Fruit fly (Drosophila melanogaster) whole organism, embryonic: ENCODE measurements around the gene CG14015.

Source experiments
- Bdp1 ChIP-seq: fragments of 200-800 bp; sonication (Bioruptor generic); optimal IDR thresholded peaks from 3 replicates; lab custom pipeline; 2016; ENCODE audit warnings: missing biosample characterization, missing genetic modification characterization
- CG10431 ChIP-seq: fragments of 200-800 bp; sonication (Bioruptor generic); optimal IDR thresholded peaks from 3 replicates; lab custom pipeline; 2018; ENCODE audit warnings: missing biosample characterization, mild to moderate bottlenecking, missing genetic modification characterization
- CG11247 ChIP-seq: fragments of 200-800 bp; sonication (Bioruptor generic); IDR thresholded peaks from 2 replicates; pipeline ENCODE4 v1.3.6; 2022; ENCODE audit warnings: missing biosample characterization, missing genetic modification characterization
- CG11504 ChIP-seq: fragments of 200-800 bp; sonication (Bioruptor generic); optimal IDR thresholded peaks from 3 replicates; lab custom pipeline; 2019; ENCODE audit warnings: missing biosample characterization, mild to moderate bottlenecking, missing genetic modification characterization, moderate library complexity
- CG12071 ChIP-seq: fragments of 200-800 bp; sonication (Bioruptor generic); optimal IDR thresholded peaks from 3 replicates; lab custom pipeline; 2018; ENCODE audit warnings: missing biosample characterization, mild to moderate bottlenecking, missing genetic modification characterization
- CG13123 ChIP-seq: fragments of 200-800 bp; sonication (Bioruptor generic); optimal IDR thresholded peaks from 2 replicates; lab custom pipeline; 2016; ENCODE audit warnings: missing biosample characterization, missing genetic modification characterization
- CG14014 ChIP-seq: fragments of 200-800 bp; sonication (Bioruptor generic); IDR thresholded peaks from 2 replicates; pipeline ENCODE4 v1.3.6; 2022; ENCODE audit warnings: missing biosample characterization, missing genetic modification characterization
- CG14860 ChIP-seq: fragments of 200-800 bp; sonication (Bioruptor generic); IDR thresholded peaks from 3 replicates; pipeline ENCODE4 v1.3.6; 2022; ENCODE audit warnings: missing biosample characterization, missing genetic modification characterization; ENCODE audit not compliant: partially characterized antibody
- CG17612 ChIP-seq: fragments of 200-800 bp; sonication (Bioruptor generic); IDR thresholded peaks from 2 replicates; pipeline ENCODE4 v1.3.6; 2022; ENCODE audit warnings: missing biosample characterization, missing genetic modification characterization
- CG18011 ChIP-seq: fragments of 200-800 bp; sonication (Bioruptor generic); optimal IDR thresholded peaks from 2 replicates; lab custom pipeline; 2017; ENCODE audit warnings: missing biosample characterization, missing genetic modification characterization, mild to moderate bottlenecking, moderate library complexity, missing genotype
- CG18476 ChIP-seq: fragments of 200-800 bp; sonication (Bioruptor generic); optimal IDR thresholded peaks from 2 replicates; lab custom pipeline; 2016; ENCODE audit warnings: missing biosample characterization, mild to moderate bottlenecking, missing genetic modification characterization
- CG18764 ChIP-seq: fragments of 200-800 bp; sonication (Bioruptor generic); optimal IDR thresholded peaks from 3 replicates; lab custom pipeline; 2016; ENCODE audit warnings: missing biosample characterization, missing genetic modification characterization
- CG3065 ChIP-seq: fragments of 200-800 bp; sonication (Bioruptor generic); optimal IDR thresholded peaks from 2 replicates; lab custom pipeline; 2016; ENCODE audit warnings: missing biosample characterization, missing genetic modification characterization
- CG32772 ChIP-seq: fragments of 200-800 bp; sonication (Bioruptor generic); IDR thresholded peaks from 2 replicates; pipeline ENCODE4 v1.3.6; 2022; ENCODE audit warnings: missing biosample characterization, missing genetic modification characterization
- CG4282 ChIP-seq: fragments of 200-800 bp; sonication (Bioruptor generic); optimal IDR thresholded peaks from 2 replicates; lab custom pipeline; 2016; ENCODE audit warnings: missing biosample characterization, missing genetic modification characterization
- CG43689 ChIP-seq: fragments of 200-800 bp; sonication (Bioruptor generic); IDR thresholded peaks from 2 replicates; pipeline ENCODE4 v1.3.6; 2022; ENCODE audit warnings: missing biosample characterization, missing genetic modification characterization
- CG6791 ChIP-seq: fragments of 200-800 bp; sonication (Bioruptor generic); IDR thresholded peaks from 3 replicates; pipeline ENCODE4 v1.3.6; 2022; ENCODE audit warnings: missing biosample characterization, missing genetic modification characterization; ENCODE audit not compliant: partially characterized antibody
- CG6854 ChIP-seq: fragments of 200-800 bp; sonication (Bioruptor generic); optimal IDR thresholded peaks from 3 replicates; lab custom pipeline; 2017; ENCODE audit warnings: missing biosample characterization, mild to moderate bottlenecking, missing genetic modification characterization
- CG8359 ChIP-seq: fragments of 200-800 bp; sonication (Bioruptor generic); optimal IDR thresholded peaks from 2 replicates; lab custom pipeline; 2017; ENCODE audit warnings: missing biosample characterization, mild to moderate bottlenecking, missing genetic modification characterization, borderline replicate concordance
- CG9215 ChIP-seq: fragments of 200-800 bp; sonication (Bioruptor generic); IDR thresholded peaks from 2 replicates; pipeline ENCODE4 v1.3.6; 2022; ENCODE audit warnings: missing biosample characterization, missing genetic modification characterization
- CG9817 ChIP-seq: fragments of 200-800 bp; sonication (Bioruptor generic); optimal IDR thresholded peaks from 2 replicates; lab custom pipeline; 2018; ENCODE audit warnings: missing biosample characterization, mild to moderate bottlenecking, missing genetic modification characterization, moderate library complexity
- Ets97D ChIP-seq: fragments of 200-800 bp; sonication (Bioruptor generic); optimal IDR thresholded peaks from 3 replicates; lab custom pipeline; 2016; ENCODE audit warnings: missing biosample characterization, missing genetic modification characterization
- Fer2 ChIP-seq: fragments of 200-800 bp; sonication (Bioruptor generic); optimal IDR thresholded peaks from 2 replicates; lab custom pipeline; 2018; ENCODE audit warnings: missing biosample characterization, mild to moderate bottlenecking, missing genetic modification characterization, moderate library complexity
- Hmx ChIP-seq: fragments of 200-800 bp; sonication (Bioruptor generic); optimal IDR thresholded peaks from 2 replicates; lab custom pipeline; 2016; ENCODE audit warnings: missing biosample characterization, missing genetic modification characterization
- Hr78 ChIP-seq, 2 experiments: fragments of 200-800 bp in 1 of 2; fragments of >200 bp in 1 of 2; sonication (Bioruptor generic) in 1 of 2; optimal IDR thresholded peaks; 2 replicates each; lab custom pipeline; 2017 to 2019; ENCODE audit warnings: missing biosample characterization in 2 of 2, missing genetic modification characterization in 2 of 2, mild to moderate bottlenecking in 1 of 2, moderate library complexity in 1 of 2
- MBD-R2 ChIP-seq: fragments of 200-800 bp; sonication (Bioruptor generic); IDR thresholded peaks from 2 replicates; pipeline ENCODE4 v1.3.6; 2022; ENCODE audit warnings: missing biosample characterization, missing genetic modification characterization
- MESR4 ChIP-seq: fragments of 200-800 bp; sonication (Bioruptor generic); optimal IDR thresholded peaks from 2 replicates; lab custom pipeline; 2018; ENCODE audit warnings: missing biosample characterization, mild to moderate bottlenecking, missing genetic modification characterization, moderate library complexity
- Meics ChIP-seq: fragments of 200-800 bp; sonication (Bioruptor generic); optimal IDR thresholded peaks from 2 replicates; lab custom pipeline; 2017; ENCODE audit warnings: missing biosample characterization, mild to moderate bottlenecking, missing genetic modification characterization
- Xrp1 ChIP-seq: fragments of 200-800 bp; sonication (Bioruptor generic); IDR thresholded peaks from 2 replicates; pipeline ENCODE4 v1.3.6; 2022; ENCODE audit warnings: missing biosample characterization, missing genetic modification characterization
- ato ChIP-seq: fragments of 200-800 bp; sonication (Bioruptor generic); IDR thresholded peaks from 2 replicates; pipeline ENCODE4 v1.3.6; 2022; ENCODE audit warnings: missing biosample characterization, missing genetic modification characterization; ENCODE audit not compliant: partially characterized antibody
- cad ChIP-seq: fragments of >200 bp; optimal IDR thresholded peaks from 2 replicates; lab custom pipeline; 2017; ENCODE audit warnings: missing biosample characterization, missing genetic modification characterization
- chif ChIP-seq, 2 experiments: fragments of 200-800 bp; sonication (Bioruptor generic); optimal IDR thresholded peaks; 3 replicates each; lab custom pipeline; 2016; ENCODE audit warnings: missing biosample characterization in 2 of 2, missing genetic modification characterization in 2 of 2
- chinmo ChIP-seq: fragments of 200-800 bp; sonication (Bioruptor generic); IDR thresholded peaks from 4 replicates; pipeline ENCODE4 v1.3.6; 2022; ENCODE audit warnings: missing biosample characterization, missing genetic modification characterization; ENCODE audit not compliant: partially characterized antibody
- dimm ChIP-seq: fragments of 200-800 bp; sonication (Bioruptor generic); IDR thresholded peaks from 2 replicates; pipeline ENCODE4 v1.3.6; 2022; ENCODE audit warnings: missing biosample characterization, missing genetic modification characterization
- ewg ChIP-seq: fragments of 200-800 bp; sonication (Bioruptor generic); optimal IDR thresholded peaks from 3 replicates; lab custom pipeline; 2017; ENCODE audit warnings: mild to moderate bottlenecking, missing biosample characterization, missing genetic modification reagents, missing genetic modification characterization
- gt ChIP-seq: fragments of 200-800 bp; sonication (Bioruptor generic); IDR thresholded peaks from 2 replicates; pipeline ENCODE4 v1.3.6; 2022; ENCODE audit warnings: missing biosample characterization, missing genetic modification characterization
- hb ChIP-seq: fragments of 200-800 bp; sonication (Bioruptor generic); IDR thresholded peaks from 3 replicates; pipeline ENCODE4 v1.3.6; 2022; ENCODE audit warnings: missing biosample characterization, missing genetic modification characterization; ENCODE audit not compliant: partially characterized antibody
- lola ChIP-seq, 3 experiments: fragments of >200 bp in 2 of 3; fragments of 200-800 bp in 1 of 3; sonication (Bioruptor generic) in 1 of 3; optimal IDR thresholded peaks; 2 replicates each; lab custom pipeline; 2017 to 2019; ENCODE audit warnings: missing biosample characterization in 3 of 3, missing genetic modification characterization in 3 of 3, mild to moderate bottlenecking in 1 of 3, moderate library complexity in 1 of 3
- nau ChIP-seq: fragments of 200-800 bp; sonication (Bioruptor generic); optimal IDR thresholded peaks from 3 replicates; lab custom pipeline; 2017; ENCODE audit warnings: missing biosample characterization, mild to moderate bottlenecking, missing genetic modification characterization, missing genetic modification reagents
- oc ChIP-seq: fragments of 200-800 bp; sonication (Bioruptor generic); optimal IDR thresholded peaks from 2 replicates; lab custom pipeline; 2018; ENCODE audit warnings: missing biosample characterization, mild to moderate bottlenecking, missing genetic modification characterization, moderate library complexity
- org-1 ChIP-seq: fragments of 200-800 bp; sonication (Bioruptor generic); optimal IDR thresholded peaks from 2 replicates; lab custom pipeline; 2017; ENCODE audit warnings: missing biosample characterization, missing genetic modification characterization
- phol ChIP-seq: fragments of 200-800 bp; sonication (Bioruptor generic); optimal IDR thresholded peaks from 3 replicates; lab custom pipeline; 2018; ENCODE audit warnings: missing biosample characterization, mild to moderate bottlenecking, missing genetic modification characterization, moderate library complexity
- psq ChIP-seq: fragments of 200-800 bp; sonication (Bioruptor generic); optimal IDR thresholded peaks from 2 replicates; lab custom pipeline; 2017; ENCODE audit warnings: missing biosample characterization, missing genetic modification characterization
- row ChIP-seq: fragments of 200-800 bp; sonication (Bioruptor generic); IDR thresholded peaks from 3 replicates; pipeline ENCODE4 v1.3.6; 2022; ENCODE audit warnings: missing biosample characterization, missing genetic modification characterization
- sna ChIP-seq: fragments of 200-800 bp; sonication (Bioruptor generic); IDR thresholded peaks from 2 replicates; pipeline ENCODE4 v1.3.6; 2022; ENCODE audit warnings: missing biosample characterization, missing genetic modification characterization; ENCODE audit not compliant: partially characterized antibody
- stwl ChIP-seq: fragments of 200-800 bp; sonication (Bioruptor generic); optimal IDR thresholded peaks from 3 replicates; lab custom pipeline; 2018; ENCODE audit warnings: missing biosample characterization, mild to moderate bottlenecking, missing genetic modification characterization, moderate library complexity
- sug ChIP-seq: fragments of 200-800 bp; optimal IDR thresholded peaks from 2 replicates; lab custom pipeline; 2019; ENCODE audit warnings: missing biosample characterization, mild to moderate bottlenecking, missing genetic modification characterization, moderate library complexity
- tin ChIP-seq: fragments of 200-800 bp; sonication (Bioruptor generic); optimal IDR thresholded peaks from 3 replicates; lab custom pipeline; 2016; ENCODE audit warnings: missing biosample characterization, missing genetic modification characterization
- unpg ChIP-seq: fragments of 200-800 bp; sonication (Bioruptor generic); optimal IDR thresholded peaks from 3 replicates; lab custom pipeline; 2018; ENCODE audit warnings: missing biosample characterization, mild to moderate bottlenecking, missing genetic modification characterization, moderate library complexity
- vnd ChIP-seq: fragments of 200-800 bp; sonication (Bioruptor generic); IDR thresholded peaks from 3 replicates; pipeline ENCODE4 v1.3.6; 2022; ENCODE audit warnings: missing biosample characterization, missing genetic modification characterization; ENCODE audit not compliant: partially characterized antibody

Gene CG14015

dm6 chr2L:5526738-5527137 lies 12.3 kb downstream of the CG14015 start, which contains the start of gene Cox11 (continued):
- TF ChIP-seq ewg (GFP tag; lab: Kevin White, UChicago) (no peak), ato (GFP tag; lab: Robert Waterston, UW) (0 out of 2 replicates have a peak, but pooled peaks have one; percentile 21), lola (GFP tag; optimal IDR thresholded peaks at IDR 0.05; lab: Kevin White, UChicago) (no peak), dimm (GFP tag; lab: Robert Waterston, UW) (no peak), CG10431 (GFP tag; lab: Kevin White, UChicago) (no peak), chinmo (0 out of 4 replicates have a peak, but pooled peaks have one; percentile 43), hb (peak; percentile 55; the same call in 1 of the 3 replicates), phol (tag; lab: Kevin White, UChicago) (no peak), CG43689 (GFP tag; lab: Robert Waterston, UW) (no peak), CG9215 (GFP tag; lab: Robert Waterston, UW) (no peak), CG17612 (no peak), sna (GFP tag; lab: Robert Waterston, UW) (peak; percentile 54; the same call in 1 of the 2 replicates), Ets97D (GFP tag; lab: Kevin White, UChicago) (no peak), CG9817 (no peak), sug (tag; lab: Kevin White, UChicago) (no peak), CG8359 (GFP tag; lab: Kevin White, UChicago) (no peak), Bdp1 (GFP tag; lab: Kevin White, UChicago) (no peak), Meics (GFP tag; lab: Kevin White, UChicago) (no peak), Fer2 (tag; lab: Kevin White, UChicago) (no peak), Hmx (no peak), row (GFP tag; lab: Robert Waterston, UW) (no peak), CG14860 (peak; percentile 51; the same call in 1 of the 3 replicates), CG18011 (GFP tag; lab: Kevin White, UChicago) (no peak), CG12071 (GFP tag; lab: Kevin White, UChicago) (no peak), MBD-R2 (peak; percentile 74), CG6854 (GFP tag; lab: Kevin White, UChicago) (no peak), gt (GFP tag; lab: Robert Waterston, UW) (no peak), vnd (0 out of 3 replicates have a peak, but pooled peaks have one; percentile 44), CG18476 (GFP tag; lab: Kevin White, UChicago) (no peak), CG32772 (GFP tag; lab: Robert Waterston, UW) (no peak), CG6791 (GFP tag; lab: Robert Waterston, UW) (peak; percentile 69; the same call in 1 of the 3 replicates), stwl (tag; lab: Kevin White, UChicago) (peak; percentile 18), Hr78 (GFP tag; optimal IDR thresholded peaks at IDR 0.05; lab: Kevin White, UChicago) (no peak), CG3065 (no peak), CG4282 (no peak), nau (GFP tag; lab: Kevin White, UChicago) (no peak), CG14014 (GFP tag; lab: Robert Waterston, UW) (no peak), oc (tag; lab: Kevin White, UChicago) (no peak), MESR4 (GFP tag; lab: Kevin White, UChicago) (no peak), unpg (GFP tag; lab: Kevin White, UChicago) (no peak), chif (GFP tag; optimal IDR thresholded peaks at IDR 0.05; lab: Kevin White, UChicago) (no peak), psq (GFP tag; lab: Kevin White, UChicago) (no peak), CG13123 (no peak), Xrp1 (no peak), tin (GFP tag; lab: Kevin White, UChicago) (no peak), cad (GFP tag; lab: Kevin White, UChicago) (no peak), CG18764 (no peak), org-1 (GFP tag; lab: Kevin White, UChicago) (no peak), CG11247 (GFP tag; lab: Robert Waterston, UW) (no peak), CG11504 (tag; lab: Kevin White, UChicago) (no peak)
